Worm (Caenorhabditis elegans): ENCODE results near the gene glr-4.

glr-4 gene

DNA sequence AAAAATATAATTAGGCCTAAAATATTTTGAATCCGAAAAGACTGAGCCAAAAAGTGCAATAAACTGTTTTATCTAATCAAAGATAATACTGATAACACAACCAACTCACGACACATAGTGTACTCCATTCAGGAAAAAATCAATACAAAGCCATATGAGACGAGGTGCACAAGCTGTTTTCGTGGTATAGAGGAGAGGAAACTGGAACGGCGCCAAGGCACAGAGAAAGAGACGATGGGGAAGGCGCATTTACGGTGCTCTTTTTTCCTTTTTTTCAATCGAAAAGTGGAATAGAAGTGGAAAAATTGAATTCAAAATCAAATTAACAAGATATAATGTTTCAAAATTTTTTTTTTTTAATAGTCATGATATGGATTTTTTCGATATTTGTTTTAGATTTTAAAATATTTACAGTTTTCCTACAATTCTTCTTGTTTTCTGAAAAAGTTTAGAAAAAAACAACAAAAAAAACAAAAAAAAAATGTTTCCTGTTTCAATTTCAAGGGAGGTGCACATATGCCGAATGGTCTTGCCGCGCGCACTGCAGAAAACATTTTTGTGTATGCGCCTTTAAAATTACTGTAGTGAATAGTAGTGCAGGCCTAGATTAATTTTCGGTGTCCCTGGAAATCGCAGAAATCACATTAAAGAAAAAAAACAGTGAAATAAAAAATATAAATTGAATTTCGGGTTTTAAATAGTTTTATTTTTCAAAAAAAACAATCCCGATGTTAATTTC is 35.6 kb downstream of the glr-4 start, which contains the start of gene B0228.7:
TSS of gene B0228.7 (minus strand) at position 627 of the 739 bp plus-strand sequence.
- TF ChIP-seq unc-62 (GFP tag; optimal IDR thresholded peaks at IDR 0.05) = no peak

DNA sequence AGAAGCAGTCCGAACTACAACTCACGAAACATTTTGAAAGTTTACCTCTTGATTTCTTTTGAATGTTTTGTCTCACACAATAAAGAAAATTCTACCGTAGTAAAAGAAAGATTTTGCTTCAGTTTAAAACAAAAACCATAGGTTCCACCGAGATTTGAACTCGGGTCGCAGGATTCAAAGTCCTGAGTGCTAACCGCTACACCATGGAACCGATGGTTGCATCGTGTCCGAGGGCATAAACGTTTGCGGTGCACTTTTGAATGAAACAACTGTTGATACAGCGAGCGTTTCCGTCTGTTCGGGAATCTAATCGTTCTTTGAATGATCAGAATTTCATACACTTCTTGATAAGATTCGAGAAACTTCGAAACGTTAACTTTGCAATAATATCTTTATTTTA is 37.3 kb downstream of the glr-4 start:
- TF ChIP-seq unc-62 (GFP tag; optimal IDR thresholded peaks at IDR 0.05) = no peak

DNA sequence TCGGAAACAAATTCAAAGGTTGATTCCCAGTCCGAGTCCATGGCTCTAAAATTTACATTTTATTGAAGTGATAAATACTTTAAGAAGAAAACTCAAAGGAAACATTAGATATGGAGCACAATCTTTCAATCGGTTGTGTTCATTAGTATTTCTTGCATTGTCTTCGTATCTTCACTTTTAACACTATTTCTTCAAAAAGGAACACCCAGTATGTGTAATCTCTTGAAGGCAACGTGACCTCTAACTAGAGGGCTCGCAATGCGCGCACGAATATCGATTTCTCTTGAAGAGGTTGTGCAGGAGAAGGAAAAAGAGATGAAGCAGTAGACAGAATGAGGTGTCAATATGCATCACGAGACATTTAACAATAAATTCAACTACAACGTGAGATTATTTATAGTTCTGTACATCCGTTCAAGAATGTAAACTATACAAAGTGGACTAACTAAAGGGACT is 39.0 kb downstream of the glr-4 start, which contains the start of the genes B0228.6 and B0228.1:
TSS of gene B0228.6 (minus strand) at position 51 of the 456 bp plus-strand sequence.
TSS of gene B0228.1 (plus strand) at position 228 of the 456 bp plus-strand sequence.
- no peak for TF ChIP-seq unc-62 (GFP tag; optimal IDR thresholded peaks at IDR 0.05)

DNA sequence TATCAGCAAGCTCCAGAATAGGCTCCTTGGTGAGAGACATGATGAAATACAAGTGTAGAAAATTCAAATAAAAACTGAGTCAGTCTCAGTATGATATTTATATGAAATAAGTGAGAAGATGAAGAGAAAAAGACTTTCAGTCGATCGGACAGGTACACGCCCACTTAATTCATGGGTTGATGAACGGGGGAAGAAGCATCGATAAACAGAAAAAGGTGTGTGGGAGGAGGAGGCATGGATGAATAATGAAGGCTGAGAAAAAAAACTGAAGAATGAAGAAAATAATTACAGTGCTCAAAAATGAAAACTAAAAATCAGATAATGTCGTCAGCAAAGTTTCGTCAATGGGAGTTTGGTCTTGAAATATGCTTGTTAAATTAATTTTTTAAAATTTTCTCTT is 40.6 kb downstream of the glr-4 start, which contains the start of gene trx-1:
TSS of gene trx-1 (minus strand) at position 101 of the 400 bp plus-strand sequence.
- TF ChIP-seq unc-62 (GFP tag; optimal IDR thresholded peaks at IDR 0.05) = no peak

DNA sequence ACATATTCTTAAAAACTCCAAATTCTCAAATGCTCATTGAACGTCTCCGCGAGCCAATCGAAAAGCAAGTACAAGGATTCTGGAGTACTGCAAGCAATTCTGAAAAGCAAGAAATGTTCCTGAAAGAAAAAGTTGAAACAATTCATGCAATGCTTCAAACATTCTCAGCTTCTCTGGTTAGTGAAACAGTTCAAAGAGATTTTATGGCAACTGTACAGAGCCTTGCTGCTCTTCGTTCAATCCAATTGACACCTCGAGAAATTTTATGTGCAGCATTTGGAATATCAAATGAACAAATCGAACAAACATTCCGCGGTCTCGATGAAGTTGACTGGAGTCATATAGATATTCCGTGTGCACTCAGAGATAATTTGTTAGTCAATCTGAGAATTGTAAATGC is 57.4 kb downstream of the glr-4 start:
- no peak for TF ChIP-seq unc-62 (GFP tag; optimal IDR thresholded peaks at IDR 0.05)

Measured in whole organism, dauer.